Fruit fly (Drosophila melanogaster) whole organism, prepupa: ENCODE measurements around the gene pyd.

Source experiments
- Blimp-1 ChIP-seq: fragments of 200-800 bp; sonication (Bioruptor generic); optimal IDR thresholded peaks from 3 replicates; lab custom pipeline; 2017; ENCODE audit warnings: missing biosample characterization, missing genetic modification characterization, mild to moderate bottlenecking, moderate library complexity, missing genetic modification reagents
- CG11294 ChIP-seq: fragments of 200-800 bp; sonication (Bioruptor generic); IDR thresholded peaks from 2 replicates; pipeline ENCODE4 v1.3.6; 2022; ENCODE audit warnings: missing biosample characterization, missing genetic modification characterization
- CG11902 ChIP-seq: fragments of 200-800 bp; sonication (Bioruptor generic); optimal IDR thresholded peaks from 3 replicates; lab custom pipeline; 2016; ENCODE audit warnings: missing biosample characterization, missing genetic modification characterization
- CG1621 ChIP-seq: fragments of 200-800 bp; sonication (Bioruptor generic); optimal IDR thresholded peaks from 3 replicates; lab custom pipeline; 2018; ENCODE audit warnings: missing biosample characterization, mild to moderate bottlenecking, missing genetic modification characterization
- CG16779 ChIP-seq: fragments of 200-800 bp; sonication (Bioruptor generic); optimal IDR thresholded peaks from 3 replicates; lab custom pipeline; 2017; ENCODE audit warnings: missing biosample characterization, mild to moderate bottlenecking, missing genetic modification characterization
- CG31627 ChIP-seq: fragments of 200-800 bp; sonication (Bioruptor generic); optimal IDR thresholded peaks from 3 replicates; lab custom pipeline; 2016; ENCODE audit warnings: missing biosample characterization, missing genetic modification characterization
- CG34406 ChIP-seq: fragments of 200-800 bp; sonication (Bioruptor generic); optimal IDR thresholded peaks from 3 replicates; lab custom pipeline; 2016; ENCODE audit warnings: missing biosample characterization, missing genetic modification characterization
- CG4318 ChIP-seq: fragments of 200-800 bp; sonication (Bioruptor generic); optimal IDR thresholded peaks from 3 replicates; lab custom pipeline; 2017; ENCODE audit warnings: missing biosample characterization, mild to moderate bottlenecking, missing genetic modification characterization
- CG6163 ChIP-seq: fragments of 200-800 bp; sonication (Bioruptor generic); IDR thresholded peaks from 3 replicates; pipeline ENCODE4 v1.3.6; 2022; ENCODE audit warnings: missing biosample characterization, missing genetic modification characterization
- CG6276 ChIP-seq: fragments of 200-800 bp; sonication (Bioruptor generic); optimal IDR thresholded peaks from 2 replicates; lab custom pipeline; 2017; ENCODE audit warnings: missing biosample characterization, mild to moderate bottlenecking, missing genetic modification characterization
- CG6792 ChIP-seq: fragments of 200-800 bp; sonication (Bioruptor generic); optimal IDR thresholded peaks from 3 replicates; lab custom pipeline; 2016; ENCODE audit warnings: missing biosample characterization, missing genetic modification characterization
- CG6808 ChIP-seq: fragments of 200-800 bp; sonication (Bioruptor generic); optimal IDR thresholded peaks from 3 replicates; lab custom pipeline; 2017; ENCODE audit warnings: missing biosample characterization, missing genetic modification characterization, mild to moderate bottlenecking, moderate library complexity, missing genetic modification reagents
- CG7368 ChIP-seq: fragments of 200-800 bp; sonication (Bioruptor generic); optimal IDR thresholded peaks from 3 replicates; lab custom pipeline; 2016; ENCODE audit warnings: missing biosample characterization, missing genetic modification characterization
- CG8119 ChIP-seq: fragments of 200-800 bp; sonication (Bioruptor generic); IDR thresholded peaks from 3 replicates; pipeline ENCODE4 v1.3.6; 2022; ENCODE audit warnings: missing biosample characterization, missing genetic modification characterization
- CG8319 ChIP-seq: fragments of 200-800 bp; sonication (Bioruptor generic); optimal IDR thresholded peaks from 3 replicates; lab custom pipeline; 2016; ENCODE audit warnings: missing biosample characterization, missing genetic modification characterization
- CG9139 ChIP-seq: fragments of 200-800 bp; sonication (Bioruptor generic); optimal IDR thresholded peaks from 3 replicates; lab custom pipeline; 2017; ENCODE audit warnings: missing biosample characterization, mild to moderate bottlenecking, missing genetic modification characterization
- Eip75B ChIP-seq: fragments of 200-800 bp; sonication (Bioruptor generic); optimal IDR thresholded peaks from 3 replicates; lab custom pipeline; 2016; ENCODE audit warnings: missing biosample characterization, missing genetic modification characterization
- Eip78C ChIP-seq: fragments of 200-800 bp; sonication (Bioruptor generic); peaks from one replicate; lab custom pipeline; 2016; ENCODE audit warnings: missing biosample characterization, missing genetic modification characterization
- Gug ChIP-seq: fragments of 200-800 bp; sonication (Bioruptor generic); IDR thresholded peaks from 2 replicates; pipeline ENCODE4 v1.3.6; 2022; ENCODE audit warnings: missing biosample characterization, missing genetic modification characterization
- Hr39 ChIP-seq: fragments of 200-800 bp; sonication (Bioruptor generic); optimal IDR thresholded peaks from 2 replicates; lab custom pipeline; 2016; ENCODE audit warnings: missing biosample characterization, missing genetic modification characterization
- Hr4 ChIP-seq: fragments of 200-800 bp; sonication (Bioruptor generic); optimal IDR thresholded peaks from 3 replicates; lab custom pipeline; 2016; ENCODE audit warnings: missing biosample characterization, missing genetic modification characterization
- Met ChIP-seq: fragments of 200-800 bp; sonication (Bioruptor generic); optimal IDR thresholded peaks from 3 replicates; lab custom pipeline; 2016; ENCODE audit warnings: missing biosample characterization, missing genetic modification characterization
- OdsH ChIP-seq: fragments of 200-800 bp; sonication (Bioruptor generic); optimal IDR thresholded peaks from 3 replicates; lab custom pipeline; 2016; ENCODE audit warnings: missing biosample characterization, missing genetic modification characterization
- Sox102F ChIP-seq: fragments of 200-800 bp; sonication (Bioruptor generic); optimal IDR thresholded peaks from 2 replicates; lab custom pipeline; 2016; ENCODE audit warnings: missing biosample characterization, mild to moderate bottlenecking, missing genetic modification characterization
- Sox14 ChIP-seq: fragments of 200-800 bp; sonication (Bioruptor generic); optimal IDR thresholded peaks from 3 replicates; lab custom pipeline; 2016; ENCODE audit warnings: missing biosample characterization, missing genetic modification characterization
- acj6 ChIP-seq: fragments of 200-800 bp; sonication (Bioruptor generic); optimal IDR thresholded peaks from 3 replicates; lab custom pipeline; 2016; ENCODE audit warnings: missing biosample characterization, missing genetic modification characterization
- dac ChIP-seq: fragments of 200-800 bp; sonication (Bioruptor generic); optimal IDR thresholded peaks from 2 replicates; lab custom pipeline; 2017; ENCODE audit warnings: missing biosample characterization, mild to moderate bottlenecking, missing genetic modification characterization
- dsx ChIP-seq: fragments of 200-800 bp; optimal IDR thresholded peaks from 3 replicates; lab custom pipeline; 2019; ENCODE audit warnings: missing biosample characterization, mild to moderate bottlenecking, missing genetic modification characterization, moderate library complexity; ENCODE audit not compliant: poor library complexity, severe bottlenecking
- eg ChIP-seq: fragments of 200-800 bp; sonication (Bioruptor generic); IDR thresholded peaks from 3 replicates; pipeline ENCODE4 v1.3.6; 2022; ENCODE audit warnings: missing biosample characterization, missing genetic modification characterization
- esn ChIP-seq: fragments of 200-800 bp; sonication (Bioruptor generic); optimal IDR thresholded peaks from 2 replicates; lab custom pipeline; 2016; ENCODE audit warnings: missing biosample characterization, mild to moderate bottlenecking, missing genetic modification characterization, moderate library complexity
- fd59A ChIP-seq: fragments of 200-800 bp; sonication (Bioruptor generic); optimal IDR thresholded peaks from 2 replicates; lab custom pipeline; 2017; ENCODE audit warnings: missing biosample characterization, mild to moderate bottlenecking, missing genetic modification characterization, missing genetic modification reagents
- lz ChIP-seq: fragments of 200-800 bp; sonication (Bioruptor generic); optimal IDR thresholded peaks from 3 replicates; lab custom pipeline; 2016; ENCODE audit warnings: missing biosample characterization, missing genetic modification characterization
- net ChIP-seq: fragments of 200-800 bp; sonication (Bioruptor generic); optimal IDR thresholded peaks from 3 replicates; lab custom pipeline; 2016; ENCODE audit warnings: missing biosample characterization, missing genetic modification characterization
- salr ChIP-seq, 2 experiments: fragments of 200-800 bp; sonication (Bioruptor generic); optimal IDR thresholded peaks; 3 replicates each; lab custom pipeline; 2016 to 2018; ENCODE audit warnings: missing biosample characterization in 2 of 2, missing genetic modification characterization in 2 of 2, mild to moderate bottlenecking in 1 of 2
- ss ChIP-seq, 2 experiments: fragments of 200-800 bp; sonication (Bioruptor generic); optimal IDR thresholded peaks; 2 replicates in 1 of 2; 3 replicates in 1 of 2; lab custom pipeline; 2017 to 2018; ENCODE audit warnings: mild to moderate bottlenecking in 2 of 2, missing biosample characterization in 2 of 2, missing genetic modification characterization in 2 of 2, moderate library complexity in 1 of 2
- svp ChIP-seq: fragments of 200-800 bp; sonication (Bioruptor generic); peaks from one replicate; lab custom pipeline; 2016; ENCODE audit warnings: missing biosample characterization, missing genetic modification characterization
- topi ChIP-seq: fragments of 200-800 bp; sonication (Bioruptor generic); optimal IDR thresholded peaks from 3 replicates; lab custom pipeline; 2016; ENCODE audit warnings: missing biosample characterization, missing genetic modification characterization
- vri ChIP-seq: fragments of 200-800 bp; sonication (Bioruptor generic); optimal IDR thresholded peaks from 3 replicates; lab custom pipeline; 2016; ENCODE audit warnings: missing biosample characterization, mild to moderate bottlenecking, missing genetic modification characterization

Gene pyd

dm6 chr3R:8857496-8858255 lies 74.0 kb downstream of the pyd start (continued):
- TF ChIP-seq esn (peak; percentile 75), ss (GFP tag; optimal IDR thresholded peaks at IDR 0.05; lab: Kevin White, UChicago) (peak; percentile 30 to 51), Hr4 (GFP tag; lab: Kevin White, UChicago) (no peak), Hr39 (GFP tag; lab: Kevin White, UChicago) (peak; percentile 32), CG7368 (GFP tag; lab: Kevin White, UChicago) (peak; percentile 35), topi (GFP tag; lab: Kevin White, UChicago) (peak; percentile 57), fd59A (peak; percentile 51), Sox102F (GFP tag; lab: Kevin White, UChicago) (peak; percentile 57), Sox14 (GFP tag; lab: Kevin White, UChicago) (peak; percentile 32), lz (GFP tag; lab: Kevin White, UChicago) (peak; percentile 43), CG6808 (GFP tag; lab: Kevin White, UChicago) (peak; percentile 99), Eip78C (GFP tag; lab: Kevin White, UChicago) (peak; percentile 82), OdsH (peak; percentile 68), Met (peak; percentile 74), CG4318 (GFP tag; lab: Kevin White, UChicago) (no peak), svp (peak; percentile 80), dac (GFP tag; lab: Kevin White, UChicago) (no peak), CG6792 (GFP tag; lab: Kevin White, UChicago) (peak; percentile 48), net (peak; percentile 19), CG11902 (no peak), acj6 (GFP tag; lab: Kevin White, UChicago) (peak; percentile 68), dsx (GFP tag; lab: Kevin White, UChicago) (peak; percentile 77), vri (peak; percentile 57), CG31627 (peak; percentile 17), eg (peak; percentile 54; the same call in 1 of the 3 replicates), CG34406 (GFP tag; lab: Kevin White, UChicago) (peak; percentile 57), Eip75B (GFP tag; lab: Kevin White, UChicago) (peak; percentile 13), CG1621 (tag; lab: Kevin White, UChicago) (peak; percentile 33), CG11294 (GFP tag; lab: Robert Waterston, UW) (no peak), Gug (GFP tag; lab: Robert Waterston, UW) (peak; percentile 36; the same call in 1 of the 2 replicates), CG9139 (GFP tag; lab: Kevin White, UChicago) (peak; percentile 35), salr (GFP tag; optimal IDR thresholded peaks at IDR 0.05; lab: Kevin White, UChicago) (peak; percentile 5 to 35), CG8319 (GFP tag; lab: Kevin White, UChicago) (no peak), CG6276 (peak; percentile 5), CG6163 (peak; percentile 60), CG16779 (tag; lab: Kevin White, UChicago) (no peak), Blimp-1 (GFP tag; lab: Kevin White, UChicago) (peak; percentile 60)

dm6 chr3R:8856242-8856641 lies 75.5 kb downstream of the pyd start:
- peak; percentile 44; the same call in 1 of the 3 replicates for TF ChIP-seq CG8119 (GFP tag; lab: Robert Waterston, UW)
- TF ChIP-seq CG6276 = no peak
- TF ChIP-seq, all 60 proteins: peak for 1
